Worm (Caenorhabditis elegans) whole organism, mixed stage, embryonic: ENCODE results near the gene Y26E6A.2.

Experiments used
- M03D4.4 ChIP-seq: sonication (generic microtip); optimal IDR thresholded peaks from 2 replicates; lab custom pipeline; 2017; ENCODE audit warnings: mild to moderate bottlenecking, missing genetic modification characterization, missing compliant biosample characterization
- bed-3 ChIP-seq: fragments of 200-800 bp; sonication (Bioruptor generic); optimal IDR thresholded peaks from 3 replicates; lab custom pipeline; 2018; ENCODE audit warnings: mild to moderate bottlenecking, missing genetic modification characterization, moderate library complexity, missing compliant biosample characterization
- blmp-1 ChIP-seq: fragments of 150-350 bp; optimal IDR thresholded peaks from 2 replicates; lab custom pipeline; 2014; ENCODE audit warnings: missing biosample characterization, missing genetic modification characterization
- ceh-39 ChIP-seq: fragments of 150-350 bp; optimal IDR thresholded peaks from 2 replicates; lab custom pipeline; 2014; ENCODE audit warnings: missing biosample characterization, missing genetic modification characterization
- ceh-43 ChIP-seq: fragments of 200-800 bp; sonication (Bioruptor generic); optimal IDR thresholded peaks from 2 replicates; lab custom pipeline; 2018; ENCODE audit warnings: mild to moderate bottlenecking, missing genetic modification characterization, moderate library complexity, missing compliant biosample characterization
- ceh-83 ChIP-seq: fragments of 200-800 bp; sonication (Bioruptor generic); optimal IDR thresholded peaks from 2 replicates; lab custom pipeline; 2018; ENCODE audit warnings: mild to moderate bottlenecking, missing genetic modification characterization, missing compliant biosample characterization
- ces-1 ChIP-seq: fragments of 150-350 bp; optimal IDR thresholded peaks from 2 replicates; lab custom pipeline; 2014; ENCODE audit warnings: missing biosample characterization, missing genetic modification reagents, missing genetic modification characterization
- cnd-1 ChIP-seq: fragments of 200-800 bp; sonication (Bioruptor generic); optimal IDR thresholded peaks from 2 replicates; lab custom pipeline; 2018; ENCODE audit warnings: mild to moderate bottlenecking, missing genetic modification characterization, missing compliant biosample characterization
- drap-1 ChIP-seq: fragments of 200-800 bp; sonication (Bioruptor generic); optimal IDR thresholded peaks from 3 replicates; lab custom pipeline; 2018; ENCODE audit warnings: mild to moderate bottlenecking, missing genetic modification characterization, missing compliant biosample characterization
- elt-1 ChIP-seq: sonication (generic microtip); optimal IDR thresholded peaks from 2 replicates; lab custom pipeline; 2017; ENCODE audit warnings: missing genetic modification characterization, mild to moderate bottlenecking, missing compliant biosample characterization, antibody characterized with exemption, moderate library complexity, borderline replicate concordance; ENCODE audit not compliant: insufficient read depth
- elt-3 ChIP-seq: fragments of 150-350 bp; optimal IDR thresholded peaks from 2 replicates; lab custom pipeline; 2014; ENCODE audit warnings: missing biosample characterization, missing genetic modification characterization
- flh-1 ChIP-seq: fragments of 200-800 bp; sonication (Bioruptor generic); optimal IDR thresholded peaks from 2 replicates; lab custom pipeline; 2018; ENCODE audit warnings: mild to moderate bottlenecking, missing genetic modification characterization, moderate library complexity, missing compliant biosample characterization
- ham-2 ChIP-seq: fragments of 200-800 bp; sonication (Bioruptor generic); optimal IDR thresholded peaks from 2 replicates; lab custom pipeline; 2018; ENCODE audit warnings: mild to moderate bottlenecking, missing genetic modification characterization, missing compliant biosample characterization
- hlh-1 ChIP-seq: fragments of 150-350 bp; optimal IDR thresholded peaks from 2 replicates; lab custom pipeline; 2014; ENCODE audit warnings: missing biosample characterization, missing genetic modification reagents, missing genetic modification characterization
- lin-13 ChIP-seq: fragments of 150-350 bp; optimal IDR thresholded peaks from 2 replicates; lab custom pipeline; 2014; ENCODE audit warnings: missing biosample characterization, missing genetic modification characterization
- lin-32 ChIP-seq: fragments of 200-800 bp; sonication (Bioruptor generic); optimal IDR thresholded peaks from 2 replicates; lab custom pipeline; 2018; ENCODE audit warnings: mild to moderate bottlenecking, missing genetic modification characterization, missing compliant biosample characterization
- lsy-2 ChIP-seq: fragments of 150-350 bp; optimal IDR thresholded peaks from 2 replicates; lab custom pipeline; 2014; ENCODE audit warnings: missing biosample characterization, missing genetic modification characterization
- mab-5 ChIP-seq: fragments of 150-350 bp; optimal IDR thresholded peaks from 2 replicates; lab custom pipeline; 2014; ENCODE audit warnings: missing biosample characterization, missing genetic modification characterization
- mep-1 ChIP-seq: fragments of 150-350 bp; optimal IDR thresholded peaks from 2 replicates; lab custom pipeline; 2017; ENCODE audit warnings: missing biosample characterization, missing genetic modification reagents, missing genetic modification characterization, inconsistent platforms
- mls-2 ChIP-seq: sonication (generic microtip); optimal IDR thresholded peaks from 2 replicates; lab custom pipeline; 2016; ENCODE audit warnings: mild to moderate bottlenecking, missing genetic modification characterization, moderate library complexity, missing compliant biosample characterization
- nhr-12 ChIP-seq: fragments of 150-350 bp; optimal IDR thresholded peaks from 2 replicates; lab custom pipeline; 2014; ENCODE audit warnings: missing biosample characterization, missing genetic modification characterization
- nhr-2 ChIP-seq: fragments of 150-350 bp; optimal IDR thresholded peaks from 2 replicates; lab custom pipeline; 2014; ENCODE audit warnings: missing biosample characterization, missing genetic modification characterization
- nhr-237 ChIP-seq: fragments of 150-350 bp; optimal IDR thresholded peaks from 2 replicates; lab custom pipeline; 2014; ENCODE audit warnings: missing biosample characterization, missing genetic modification characterization
- nhr-28 ChIP-seq: fragments of 150-350 bp; optimal IDR thresholded peaks from 2 replicates; lab custom pipeline; 2014; ENCODE audit warnings: missing biosample characterization, missing genetic modification characterization
- nhr-76 ChIP-seq: sonication (generic microtip); optimal IDR thresholded peaks from 2 replicates; lab custom pipeline; 2017; ENCODE audit warnings: missing biosample characterization, missing genetic modification characterization
- pha-4 ChIP-seq: fragments of 150-350 bp; optimal IDR thresholded peaks from 2 replicates; lab custom pipeline; 2018; ENCODE audit warnings: missing biosample characterization, missing genetic modification reagents, missing genetic modification characterization
- sem-2 ChIP-seq: fragments of 200-800 bp; sonication (Bioruptor generic); optimal IDR thresholded peaks from 2 replicates; lab custom pipeline; 2018; ENCODE audit warnings: mild to moderate bottlenecking, missing genetic modification characterization, missing compliant biosample characterization
- snpc-4 ChIP-seq: fragments of 150-350 bp; optimal IDR thresholded peaks from 2 replicates; lab custom pipeline; 2014; ENCODE audit warnings: missing biosample characterization, missing genetic modification characterization
- sptf-1 ChIP-seq: sonication (generic microtip); optimal IDR thresholded peaks from 2 replicates; lab custom pipeline; 2017; ENCODE audit warnings: mild to moderate bottlenecking, missing genetic modification characterization, moderate library complexity, missing compliant biosample characterization
- tbx-8 ChIP-seq: fragments of 200-800 bp; sonication (Bioruptor generic); optimal IDR thresholded peaks from 2 replicates; lab custom pipeline; 2018; ENCODE audit warnings: mild to moderate bottlenecking, missing genetic modification characterization, moderate library complexity, missing compliant biosample characterization
- unc-120 ChIP-seq: sonication (generic microtip); optimal IDR thresholded peaks from 2 replicates; lab custom pipeline; 2017; ENCODE audit warnings: missing genetic modification characterization, missing compliant biosample characterization; ENCODE audit not compliant: poor library complexity, severe bottlenecking
- unc-39 ChIP-seq: fragments of 150-350 bp; optimal IDR thresholded peaks from 2 replicates; lab custom pipeline; 2014; ENCODE audit warnings: missing biosample characterization, missing genetic modification characterization
- unc-62 ChIP-seq: fragments of 150-350 bp; optimal IDR thresholded peaks from 2 replicates; lab custom pipeline; 2014; ENCODE audit warnings: missing biosample characterization, missing genetic modification reagents, missing genetic modification characterization
- zip-8 ChIP-seq: fragments of 150-350 bp; optimal IDR thresholded peaks from 2 replicates; lab custom pipeline; 2014; ENCODE audit warnings: missing biosample characterization, missing genetic modification characterization
- ztf-11 ChIP-seq: fragments of 150-350 bp; optimal IDR thresholded peaks from 2 replicates; lab custom pipeline; 2014; ENCODE audit warnings: missing biosample characterization, missing genetic modification characterization

Gene Y26E6A.2

ce11 chrX:13948810-13949209 lies 34.6 kb upstream of the Y26E6A.2 start, which contains the start of gene alg-1:
alg-1 (plus strand) TSS chrX:13949110.
- TF ChIP-seq flh-1 = no peak

DNA sequence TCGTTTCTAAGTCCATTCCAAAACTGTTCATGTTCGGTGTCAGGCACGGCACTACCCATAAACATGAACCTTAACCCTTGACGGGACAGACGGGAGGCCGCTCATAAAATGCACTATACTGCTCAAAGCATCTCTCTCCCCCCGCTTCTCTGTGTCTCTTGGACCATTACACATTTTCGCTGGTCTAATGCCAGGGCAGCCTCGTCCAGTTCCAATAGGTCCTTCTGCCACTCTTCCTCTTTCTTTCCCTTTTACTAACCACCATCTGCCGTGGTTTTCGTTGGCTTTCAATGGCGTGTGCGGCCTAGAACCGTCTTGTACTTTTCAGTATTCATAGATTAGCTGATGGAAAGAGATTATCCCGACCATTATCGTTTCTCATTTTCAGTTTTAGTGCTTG lies 34.0 kb upstream of the Y26E6A.2 start:
- no peak for TF ChIP-seq flh-1
- no peak for TF ChIP-seq snpc-4 (tag; lab: Kevin White, UChicago)
- TF ChIP-seq hlh-1 = peak; percentile 35
- no peak for TF ChIP-seq ceh-43
- TF ChIP-seq ces-1 (GFP tag; lab: Kevin White, UChicago) = peak; percentile 3
- TF ChIP-seq ceh-39 (tag; lab: Kevin White, UChicago) = no peak
- no peak for TF ChIP-seq mab-5 (tag; lab: Kevin White, UChicago)
- TF ChIP-seq ham-2 (GFP tag; lab: Kevin White, UChicago) = no peak
- peak; percentile 46 for TF ChIP-seq drap-1 (GFP tag; lab: Kevin White, UChicago)
- TF ChIP-seq nhr-76 (tag; lab: Kevin White, UChicago) = no peak
- TF ChIP-seq cnd-1 = peak; percentile 82
- TF ChIP-seq unc-120 (tag; lab: Kevin White, UChicago) = peak; percentile 49
- no peak for TF ChIP-seq mep-1
- TF ChIP-seq nhr-237 (tag; lab: Kevin White, UChicago) = no peak
- no peak for TF ChIP-seq blmp-1 (tag; lab: Kevin White, UChicago)
- no peak for TF ChIP-seq ceh-83 (GFP tag; lab: Kevin White, UChicago)
- no peak for TF ChIP-seq lsy-2 (tag; lab: Kevin White, UChicago)
- peak; percentile 36 for TF ChIP-seq lin-13
- no peak for TF ChIP-seq M03D4.4
- no peak for TF ChIP-seq elt-3 (tag; lab: Kevin White, UChicago)
- TF ChIP-seq nhr-28 = no peak
- no peak for TF ChIP-seq nhr-12 (tag; lab: Kevin White, UChicago)
- no peak for TF ChIP-seq sem-2 (GFP tag; lab: Kevin White, UChicago)
- TF ChIP-seq zip-8 (tag; lab: Kevin White, UChicago) = no peak
- peak; percentile 38 for TF ChIP-seq sptf-1
- TF ChIP-seq pha-4 = peak; percentile 30
- no peak for TF ChIP-seq ztf-11
- peak; percentile 50 for TF ChIP-seq lin-32 (GFP tag; lab: Kevin White, UChicago)
- TF ChIP-seq nhr-2 (tag; lab: Kevin White, UChicago) = peak; percentile 42
- no peak for TF ChIP-seq bed-3 (GFP tag; lab: Kevin White, UChicago)
- TF ChIP-seq unc-62 = no peak
- no peak for TF ChIP-seq unc-39 (tag; lab: Kevin White, UChicago)
- peak; percentile 54 for TF ChIP-seq mls-2
- TF ChIP-seq tbx-8 (GFP tag; lab: Kevin White, UChicago) = no peak
- no peak for TF ChIP-seq elt-1 (tag; lab: Kevin White, UChicago)

DNA sequence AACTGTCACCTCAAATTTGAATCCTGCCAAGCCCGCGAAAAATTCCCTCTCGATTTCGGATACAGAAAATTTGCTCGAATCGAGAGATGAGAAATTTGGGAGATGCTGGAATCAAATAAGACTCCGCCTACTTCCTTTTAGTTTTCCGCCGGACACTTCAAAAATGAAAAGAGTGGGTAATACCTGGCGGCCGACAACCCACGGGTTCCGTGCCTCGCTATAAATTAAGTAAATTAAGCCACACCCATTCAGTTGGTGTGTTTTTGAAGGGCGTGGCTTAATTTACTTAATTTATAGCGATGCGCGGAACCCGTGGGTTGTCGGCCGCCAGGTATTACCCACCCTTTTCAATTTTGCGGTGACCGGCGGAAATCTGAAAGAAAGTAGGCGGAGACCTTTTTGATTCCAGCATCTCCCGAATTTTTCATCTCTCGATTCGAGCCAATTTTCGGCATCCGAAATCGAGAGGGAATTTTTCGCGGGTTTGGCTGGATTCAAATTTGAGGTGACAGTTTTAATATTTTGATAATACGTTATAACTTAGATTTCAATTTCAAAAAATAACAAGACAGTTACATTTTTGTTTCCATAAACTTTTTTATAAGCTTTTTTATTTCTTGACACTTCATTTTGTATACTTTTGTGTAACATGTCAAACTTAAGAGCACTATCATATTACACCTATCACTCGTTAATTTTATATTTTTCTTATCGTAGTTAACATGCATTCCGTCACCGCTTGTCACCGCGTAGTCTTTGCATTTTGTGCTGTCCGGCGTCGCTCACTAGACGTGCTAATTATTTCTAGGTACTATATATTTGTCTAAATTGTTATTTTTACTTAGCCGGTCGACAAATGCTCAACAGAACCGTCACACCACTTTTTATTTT lies 32.7 kb upstream of the Y26E6A.2 start:
- TF ChIP-seq tbx-8 (GFP tag; lab: Kevin White, UChicago) (no peak), sptf-1 (no peak), mls-2 (no peak), zip-8 (tag; lab: Kevin White, UChicago) (no peak), ceh-83 (GFP tag; lab: Kevin White, UChicago) (no peak)

ce11 chrX:13945524-13945923 lies 31.3 kb upstream of the Y26E6A.2 start:
- TF ChIP-seq ceh-43 (peak; percentile 3), lin-32 (GFP tag; lab: Kevin White, UChicago) (no peak), ham-2 (GFP tag; lab: Kevin White, UChicago) (no peak), nhr-28 (no peak), cnd-1 (peak; percentile 25), ces-1 (GFP tag; lab: Kevin White, UChicago) (no peak), lsy-2 (tag; lab: Kevin White, UChicago) (no peak), unc-62 (no peak), zip-8 (tag; lab: Kevin White, UChicago) (no peak), mep-1 (peak; percentile 21), M03D4.4 (no peak), ztf-11 (no peak), drap-1 (GFP tag; lab: Kevin White, UChicago) (no peak), mls-2 (peak; percentile 45), bed-3 (GFP tag; lab: Kevin White, UChicago) (no peak), snpc-4 (tag; lab: Kevin White, UChicago) (no peak), ceh-39 (tag; lab: Kevin White, UChicago) (no peak), sem-2 (GFP tag; lab: Kevin White, UChicago) (no peak), lin-13 (no peak), elt-3 (tag; lab: Kevin White, UChicago) (no peak), blmp-1 (tag; lab: Kevin White, UChicago) (no peak), pha-4 (peak; percentile 61), nhr-2 (tag; lab: Kevin White, UChicago) (no peak), mab-5 (tag; lab: Kevin White, UChicago) (no peak), elt-1 (tag; lab: Kevin White, UChicago) (no peak), hlh-1 (peak; percentile 17), nhr-237 (tag; lab: Kevin White, UChicago) (peak; percentile 3), ceh-83 (GFP tag; lab: Kevin White, UChicago) (no peak), sptf-1 (peak; percentile 18), flh-1 (no peak), unc-120 (tag; lab: Kevin White, UChicago) (peak; percentile 30), unc-39 (tag; lab: Kevin White, UChicago) (no peak), tbx-8 (GFP tag; lab: Kevin White, UChicago) (no peak), nhr-76 (tag; lab: Kevin White, UChicago) (no peak), nhr-12 (tag; lab: Kevin White, UChicago) (no peak)
